Worm (Caenorhabditis elegans) whole organism, late embryonic: ENCODE results near the gene dmsr-11.

Experiments
- C38D4.7 ChIP-seq: fragments of 200-800 bp; sonication (Bioruptor generic); optimal IDR thresholded peaks from 2 replicates; lab custom pipeline; 2018; ENCODE audit warnings: mild to moderate bottlenecking, missing genetic modification characterization, moderate library complexity, missing compliant biosample characterization
- F13H6.1 ChIP-seq: sonication (generic microtip); optimal IDR thresholded peaks from 2 replicates; lab custom pipeline; 2016; ENCODE audit warnings: missing genetic modification characterization, missing compliant biosample characterization
- K02D7.2 ChIP-seq: sonication (generic microtip); optimal IDR thresholded peaks from 2 replicates; lab custom pipeline; 2017; ENCODE audit warnings: mild to moderate bottlenecking, missing genetic modification characterization, missing compliant biosample characterization
- K09A11.1 ChIP-seq: sonication (generic microtip); optimal IDR thresholded peaks from 2 replicates; lab custom pipeline; 2017; ENCODE audit warnings: antibody characterized with exemption, mild to moderate bottlenecking, missing genetic modification characterization, missing compliant biosample characterization; ENCODE audit not compliant: insufficient read depth
- ahr-1 ChIP-seq: sonication (generic microtip); optimal IDR thresholded peaks from 2 replicates; lab custom pipeline; 2016; ENCODE audit warnings: missing genetic modification characterization, missing compliant biosample characterization
- ama-1 ChIP-seq: fragments of 150-350 bp; optimal IDR thresholded peaks from 2 replicates; lab custom pipeline; 2014
- ceh-14 ChIP-seq: sonication (generic microtip); optimal IDR thresholded peaks from 2 replicates; lab custom pipeline; 2016; ENCODE audit warnings: missing genotype, missing genetic modification characterization, missing compliant biosample characterization
- ceh-19 ChIP-seq: fragments of 200-800 bp; sonication (Bioruptor generic); optimal IDR thresholded peaks from 2 replicates; lab custom pipeline; 2018; ENCODE audit warnings: mild to moderate bottlenecking, missing genetic modification characterization, missing compliant biosample characterization
- ceh-22 ChIP-seq: sonication (generic microtip); optimal IDR thresholded peaks from 2 replicates; lab custom pipeline; 2017; ENCODE audit warnings: missing biosample characterization, missing genetic modification characterization
- ceh-24 ChIP-seq: sonication (generic microtip); optimal IDR thresholded peaks from 2 replicates; lab custom pipeline; 2016; ENCODE audit warnings: mild to moderate bottlenecking, missing genetic modification characterization, missing compliant biosample characterization
- ceh-31 ChIP-seq: sonication (generic microtip); optimal IDR thresholded peaks from 2 replicates; lab custom pipeline; 2016; ENCODE audit warnings: missing genetic modification characterization, missing compliant biosample characterization
- ceh-34 ChIP-seq: sonication (generic microtip); optimal IDR thresholded peaks from 2 replicates; lab custom pipeline; 2016; ENCODE audit warnings: mild to moderate bottlenecking, missing genetic modification characterization, missing compliant biosample characterization
- ceh-48 ChIP-seq: sonication (generic microtip); optimal IDR thresholded peaks from 2 replicates; lab custom pipeline; 2016; ENCODE audit warnings: missing genetic modification characterization, inconsistent platforms, missing compliant biosample characterization
- ceh-6 ChIP-seq: fragments of 200-800 bp; sonication (Bioruptor generic); optimal IDR thresholded peaks from 2 replicates; lab custom pipeline; 2018; ENCODE audit warnings: mild to moderate bottlenecking, missing genetic modification characterization, missing compliant biosample characterization
- ceh-9 ChIP-seq: sonication (generic microtip); optimal IDR thresholded peaks from 2 replicates; lab custom pipeline; 2016; ENCODE audit warnings: mild to moderate bottlenecking, missing genetic modification characterization, inconsistent platforms, missing compliant biosample characterization
- dmd-4 ChIP-seq: sonication (generic microtip); optimal IDR thresholded peaks from 2 replicates; lab custom pipeline; 2016; ENCODE audit warnings: borderline replicate concordance, missing genetic modification characterization, missing compliant biosample characterization
- dve-1 ChIP-seq: sonication (generic microtip); optimal IDR thresholded peaks from 2 replicates; lab custom pipeline; 2017; ENCODE audit warnings: antibody characterized with exemption, mild to moderate bottlenecking, missing genetic modification characterization, missing compliant biosample characterization
- fax-1 ChIP-seq: sonication (generic microtip); optimal IDR thresholded peaks from 2 replicates; lab custom pipeline; 2016; ENCODE audit warnings: missing genotype, missing genetic modification characterization, missing compliant biosample characterization
- fkh-10 ChIP-seq: fragments of 150-350 bp; optimal IDR thresholded peaks from 2 replicates; lab custom pipeline; 2014; ENCODE audit warnings: missing biosample characterization, missing genetic modification reagents, missing genetic modification characterization
- hlh-13 ChIP-seq: fragments of 200-800 bp; sonication (Bioruptor generic); optimal IDR thresholded peaks from 2 replicates; lab custom pipeline; 2018; ENCODE audit warnings: mild to moderate bottlenecking, missing genetic modification characterization, missing compliant biosample characterization
- hlh-15 ChIP-seq: sonication (generic microtip); optimal IDR thresholded peaks from 2 replicates; lab custom pipeline; 2016; ENCODE audit warnings: missing genetic modification characterization, missing compliant biosample characterization
- hlh-6 ChIP-seq: sonication (generic microtip); optimal IDR thresholded peaks from 2 replicates; lab custom pipeline; 2016; ENCODE audit warnings: missing genotype, missing genetic modification characterization, missing compliant biosample characterization
- lim-6 ChIP-seq: sonication (generic microtip); optimal IDR thresholded peaks from 2 replicates; lab custom pipeline; 2016; ENCODE audit warnings: missing genetic modification characterization, missing compliant biosample characterization
- lin-11 ChIP-seq: fragments of 200-800 bp; sonication (Bioruptor generic); optimal IDR thresholded peaks from 2 replicates; lab custom pipeline; 2018; ENCODE audit warnings: mild to moderate bottlenecking, missing genetic modification characterization, missing compliant biosample characterization
- mec-3 ChIP-seq: sonication (generic microtip); optimal IDR thresholded peaks from 2 replicates; lab custom pipeline; 2016; ENCODE audit warnings: borderline replicate concordance, missing genetic modification characterization, missing compliant biosample characterization
- nhr-11 ChIP-seq: fragments of 150-350 bp; optimal IDR thresholded peaks from 2 replicates; lab custom pipeline; 2014; ENCODE audit warnings: missing biosample characterization, missing genetic modification characterization
- nhr-232 ChIP-seq: sonication (generic microtip); optimal IDR thresholded peaks from 2 replicates; lab custom pipeline; 2016; ENCODE audit warnings: missing genetic modification characterization, missing compliant biosample characterization
- npax-4 ChIP-seq: sonication (generic microtip); optimal IDR thresholded peaks from 2 replicates; lab custom pipeline; 2016; ENCODE audit warnings: missing genetic modification characterization, missing compliant biosample characterization
- pat-9 ChIP-seq: fragments of 200-800 bp; sonication (Bioruptor generic); optimal IDR thresholded peaks from 2 replicates; lab custom pipeline; 2018; ENCODE audit warnings: mild to moderate bottlenecking, missing genetic modification characterization, moderate library complexity, missing compliant biosample characterization
- pax-1 ChIP-seq: fragments of 150-350 bp; optimal IDR thresholded peaks from 2 replicates; lab custom pipeline; 2014; ENCODE audit warnings: missing biosample characterization, missing genetic modification characterization
- pha-2 ChIP-seq: sonication (generic microtip); optimal IDR thresholded peaks from 2 replicates; lab custom pipeline; 2017; ENCODE audit warnings: mild to moderate bottlenecking, missing genetic modification characterization, missing compliant biosample characterization
- pha-4 ChIP-seq: fragments of 150-350 bp; optimal IDR thresholded peaks from 2 replicates; lab custom pipeline; 2018; ENCODE audit warnings: missing biosample characterization, missing genetic modification reagents, missing genetic modification characterization
- pros-1 ChIP-seq: fragments of 150-350 bp; optimal IDR thresholded peaks from 2 replicates; lab custom pipeline; 2014; ENCODE audit warnings: missing biosample characterization, missing genetic modification reagents, missing genetic modification characterization
- ref-2 ChIP-seq: sonication (generic microtip); optimal IDR thresholded peaks from 2 replicates; lab custom pipeline; 2016; ENCODE audit warnings: missing genetic modification characterization, missing compliant biosample characterization
- sox-2 ChIP-seq: fragments of 200-800 bp; sonication (Bioruptor generic); IDR thresholded peaks from 2 replicates; pipeline ENCODE4 v1.3.6; 2022; ENCODE audit warnings: missing genetic modification reagents, missing genetic modification characterization, missing compliant biosample characterization
- sox-4 ChIP-seq: sonication (generic microtip); optimal IDR thresholded peaks from 2 replicates; lab custom pipeline; 2017; ENCODE audit warnings: mild to moderate bottlenecking, missing genetic modification characterization, inconsistent platforms, missing compliant biosample characterization
- tbx-2 ChIP-seq: sonication (generic microtip); optimal IDR thresholded peaks from 2 replicates; lab custom pipeline; 2016; ENCODE audit warnings: missing genetic modification characterization, missing compliant biosample characterization
- tbx-7 ChIP-seq: sonication (generic microtip); optimal IDR thresholded peaks from 2 replicates; lab custom pipeline; 2016; ENCODE audit warnings: missing genotype, missing genetic modification characterization, missing compliant biosample characterization
- unc-3 ChIP-seq, 2 experiments: fragments of 200-800 bp in 1 of 2; sonication (Bioruptor generic) in 1 of 2; sonication (generic microtip) in 1 of 2; conservative IDR thresholded peaks in 1 of 2; optimal IDR thresholded peaks in 1 of 2; 2 replicates each; pipeline versions ENCODE4 v1.3.6 to Lab custom; 2016 to 2022; ENCODE audit warnings: missing compliant biosample characterization in 2 of 2, missing genetic modification characterization in 2 of 2, missing genetic modification reagents in 1 of 2
- unc-42 ChIP-seq: sonication (generic microtip); optimal IDR thresholded peaks from 2 replicates; lab custom pipeline; 2016; ENCODE audit warnings: missing genotype, missing genetic modification characterization, missing compliant biosample characterization
- unc-55 ChIP-seq: sonication (generic microtip); optimal IDR thresholded peaks from 2 replicates; lab custom pipeline; 2017; ENCODE audit warnings: missing biosample characterization, missing genetic modification reagents, missing genetic modification characterization
- zip-5 ChIP-seq: sonication (generic microtip); optimal IDR thresholded peaks from 2 replicates; lab custom pipeline; 2016; ENCODE audit warnings: missing genetic modification characterization, missing compliant biosample characterization
- ztf-16 ChIP-seq: sonication (generic microtip); optimal IDR thresholded peaks from 2 replicates; lab custom pipeline; 2017; ENCODE audit warnings: missing genetic modification characterization, missing compliant biosample characterization

dmsr-11 gene

DNA sequence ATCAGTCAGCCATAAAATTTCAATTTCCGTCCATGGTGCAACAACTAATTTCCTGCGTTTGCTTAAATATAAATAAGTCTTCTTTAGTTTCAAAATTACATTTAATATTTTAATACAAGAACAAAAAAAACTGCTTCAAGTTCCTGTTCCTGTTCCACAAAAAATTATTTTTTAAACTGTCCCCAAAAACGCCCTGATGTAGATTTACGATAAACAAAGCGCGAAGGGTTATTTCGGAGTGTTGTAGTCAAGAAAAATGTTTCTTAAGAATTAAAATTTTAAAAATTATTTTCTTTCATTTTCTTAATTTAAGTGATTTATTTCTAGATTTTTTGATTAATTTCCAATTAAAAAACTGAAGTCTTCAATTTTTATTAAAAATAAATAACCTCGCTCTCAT, 34.7 kb upstream of the dmsr-11 start, which contains the start of gene T15B7.15:
Gene T15B7.15, minus strand, starts transcription at position 67 of the 400 bp plus-strand sequence.
- TF ChIP-seq dve-1: no peak
- no peak for TF ChIP-seq ceh-19 (GFP tag; lab: Kevin White, UChicago)
- TF ChIP-seq pax-1 (tag; lab: Kevin White, UChicago): no peak
- TF ChIP-seq ama-1 (lab: Kevin White, UChicago): no peak
- no peak for TF ChIP-seq K02D7.2 (tag; lab: Kevin White, UChicago)
- TF ChIP-seq, all 69 proteins: peak for 0

DNA sequence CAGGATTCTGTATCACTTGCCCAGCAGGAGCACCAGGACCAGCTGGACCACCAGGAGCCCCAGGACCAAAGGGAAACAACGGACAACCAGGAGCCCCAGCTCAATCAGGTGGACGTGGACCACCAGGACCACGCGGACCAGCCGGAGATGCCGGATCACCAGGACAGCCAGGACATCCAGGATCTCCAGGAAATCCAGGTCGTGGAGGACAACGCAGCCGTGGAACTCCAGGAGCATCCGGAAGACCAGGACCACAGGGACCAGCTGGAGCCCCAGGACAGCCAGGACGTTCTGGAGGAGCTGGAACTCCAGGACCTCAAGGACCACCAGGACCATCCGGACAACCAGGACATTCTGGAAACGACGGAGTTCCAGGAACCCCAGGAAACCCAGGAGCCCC, 32.1 kb upstream of the dmsr-11 start:
- TF ChIP-seq nhr-232 (tag; lab: Kevin White, UChicago): no peak
- TF ChIP-seq unc-42 (tag; lab: Kevin White, UChicago): no peak
- TF ChIP-seq unc-55: no peak
- TF ChIP-seq pha-4: no peak
- TF ChIP-seq fax-1 (tag; lab: Kevin White, UChicago): no peak
- TF ChIP-seq tbx-7 (tag; lab: Kevin White, UChicago): no peak
- TF ChIP-seq dve-1: no peak
- no peak for TF ChIP-seq ceh-14
- no peak for TF ChIP-seq ceh-6 (GFP tag; lab: Kevin White, UChicago)
- TF ChIP-seq npax-4: no peak
- TF ChIP-seq tbx-2 (tag; lab: Kevin White, UChicago): no peak
- TF ChIP-seq hlh-13: no peak
- TF ChIP-seq ceh-22 (tag; lab: Kevin White, UChicago): no peak
- no peak for TF ChIP-seq hlh-15
- TF ChIP-seq sox-2: no peak
- no peak for TF ChIP-seq dmd-4 (tag; lab: Kevin White, UChicago)

DNA sequence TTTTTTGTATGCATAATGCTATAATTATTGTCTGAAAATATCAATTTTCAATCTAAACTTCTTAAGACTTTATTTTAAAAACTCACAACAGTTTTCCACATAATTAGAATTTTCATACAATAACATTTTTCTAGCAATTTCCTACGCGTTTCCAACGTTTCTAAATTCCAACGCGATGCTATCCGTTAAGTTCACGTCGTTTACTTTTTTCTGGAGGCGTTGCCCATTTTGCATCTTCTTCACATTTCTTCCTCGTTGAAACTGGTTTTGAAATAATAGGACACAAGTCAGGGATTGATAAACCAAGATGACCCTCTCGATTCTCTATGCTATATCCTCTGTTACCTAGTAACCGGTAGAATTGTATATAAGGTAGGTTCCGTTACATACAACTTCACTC, 31.4 kb upstream of the dmsr-11 start, which contains the start of the genes T15B7.14 and col-143:
Gene T15B7.14, minus strand, starts transcription at position 101 of the 400 bp plus-strand sequence.
Gene col-143, plus strand, starts transcription at position 394 of the 400 bp plus-strand sequence.
- TF ChIP-seq npax-4 (no peak), lim-6 (no peak), mec-3 (tag; lab: Kevin White, UChicago) (no peak), zip-5 (tag; lab: Kevin White, UChicago) (no peak), fkh-10 (GFP tag; lab: Kevin White, UChicago) (no peak), nhr-11 (no peak), K09A11.1 (tag; lab: Kevin White, UChicago) (no peak), pros-1 (no peak), pha-2 (tag; lab: Kevin White, UChicago) (no peak), F13H6.1 (tag; lab: Kevin White, UChicago) (no peak), ceh-24 (tag; lab: Kevin White, UChicago) (no peak), ztf-16 (tag; lab: Kevin White, UChicago) (no peak), unc-3 (GFP tag; conservative IDR thresholded peaks at IDR 0.05; lab: Robert Waterston, UW) (no peak), unc-3 (tag; optimal IDR thresholded peaks at IDR 0.05; lab: Kevin White, UChicago) (no peak), ceh-48 (no peak), ahr-1 (tag; lab: Kevin White, UChicago) (no peak), K02D7.2 (tag; lab: Kevin White, UChicago) (no peak), ceh-34 (tag; lab: Kevin White, UChicago) (no peak), hlh-6 (tag; lab: Kevin White, UChicago) (no peak), tbx-7 (tag; lab: Kevin White, UChicago) (no peak), C38D4.7 (GFP tag; lab: Kevin White, UChicago) (no peak)

DNA sequence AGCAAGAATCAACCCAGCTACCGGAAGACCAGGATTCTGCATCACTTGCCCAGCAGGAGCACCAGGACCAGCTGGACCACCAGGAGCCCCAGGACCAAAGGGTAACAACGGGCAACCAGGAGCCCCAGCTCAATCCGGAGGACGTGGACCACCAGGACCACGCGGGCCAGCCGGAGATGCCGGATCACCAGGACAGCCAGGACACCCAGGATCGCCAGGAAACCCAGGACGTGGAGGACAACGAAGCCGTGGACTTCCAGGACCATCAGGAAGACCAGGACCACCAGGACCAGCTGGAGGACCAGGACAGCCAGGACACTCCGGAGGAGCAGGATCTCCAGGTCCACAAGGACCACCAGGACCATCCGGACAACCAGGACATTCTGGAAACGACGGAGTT, 27.6 kb upstream of the dmsr-11 start:
- no peak for TF ChIP-seq ceh-31 (tag; lab: Kevin White, UChicago)
- TF ChIP-seq ceh-6 (GFP tag; lab: Kevin White, UChicago): no peak
- TF ChIP-seq hlh-13: no peak
- TF ChIP-seq ceh-9 (tag; lab: Kevin White, UChicago): no peak
- no peak for TF ChIP-seq pha-2 (tag; lab: Kevin White, UChicago)
- no peak for TF ChIP-seq ref-2 (tag; lab: Kevin White, UChicago)
- TF ChIP-seq fkh-10 (GFP tag; lab: Kevin White, UChicago): no peak
- no peak for TF ChIP-seq pat-9 (tag; lab: Kevin White, UChicago)
- no peak for TF ChIP-seq sox-4 (tag; lab: Kevin White, UChicago)
- TF ChIP-seq pha-4: no peak
- TF ChIP-seq lin-11: no peak
